Worm (Caenorhabditis elegans) whole organism, L2 larva: ENCODE measurements around the gene K02A6.1.
A peak's percentile ranks its signal among the peaks of the same experiment; 100 is the strongest.

Source experiments
- C34F6.9 ChIP-seq: fragments of 150-350 bp; optimal IDR thresholded peaks from 2 replicates; lab custom pipeline; 2014; ENCODE audit warnings: missing biosample characterization, missing genetic modification characterization
- F13H6.1 ChIP-seq: sonication (generic microtip); optimal IDR thresholded peaks from 2 replicates; lab custom pipeline; 2016; ENCODE audit warnings: missing genetic modification characterization, missing compliant biosample characterization
- R02D3.7 ChIP-seq: fragments of 150-350 bp; optimal IDR thresholded peaks from 2 replicates; lab custom pipeline; 2014; ENCODE audit warnings: missing biosample characterization, missing genetic modification characterization
- Y55F3AM.14 ChIP-seq: fragments of 200-800 bp; sonication (Bioruptor generic); optimal IDR thresholded peaks from 2 replicates; lab custom pipeline; 2018; ENCODE audit warnings: mild to moderate bottlenecking, missing genetic modification characterization, missing compliant biosample characterization
- ZK546.5 ChIP-seq: sonication (generic microtip); optimal IDR thresholded peaks from 2 replicates; lab custom pipeline; 2017; ENCODE audit warnings: missing biosample characterization, missing genetic modification characterization
- alr-1 ChIP-seq: fragments of 150-350 bp; optimal IDR thresholded peaks from 2 replicates; lab custom pipeline; 2014; ENCODE audit warnings: missing biosample characterization, missing genetic modification characterization
- aly-2 ChIP-seq: fragments of 150-350 bp; optimal IDR thresholded peaks from 2 replicates; lab custom pipeline; 2014; ENCODE audit warnings: missing biosample characterization, missing genetic modification characterization
- ama-1 ChIP-seq: fragments of 150-350 bp; optimal IDR thresholded peaks from 2 replicates; lab custom pipeline; 2018; ENCODE audit warnings: inconsistent platforms
- blmp-1 ChIP-seq: sonication (generic microtip); optimal IDR thresholded peaks from 2 replicates; lab custom pipeline; 2017; ENCODE audit warnings: missing genetic modification characterization, mild to moderate bottlenecking, missing compliant biosample characterization, antibody characterized with exemption, moderate library complexity; ENCODE audit not compliant: insufficient read depth
- ceh-16 ChIP-seq: fragments of 150-350 bp; optimal IDR thresholded peaks from 2 replicates; lab custom pipeline; 2014; ENCODE audit warnings: missing biosample characterization, missing genetic modification characterization
- ceh-82 ChIP-seq: fragments of 150-350 bp; optimal IDR thresholded peaks from 2 replicates; lab custom pipeline; 2014; ENCODE audit warnings: missing biosample characterization, missing genetic modification characterization
- crh-2 ChIP-seq: sonication (generic microtip); optimal IDR thresholded peaks from 2 replicates; lab custom pipeline; 2017; ENCODE audit warnings: missing biosample characterization, missing genetic modification characterization
- dmd-4 ChIP-seq: sonication (generic microtip); optimal IDR thresholded peaks from 2 replicates; lab custom pipeline; 2017; ENCODE audit warnings: missing biosample characterization, missing genetic modification characterization
- egl-27 ChIP-seq: sonication (generic microtip); optimal IDR thresholded peaks from 3 replicates; lab custom pipeline; 2017; ENCODE audit warnings: missing biosample characterization, missing genetic modification reagents, missing genetic modification characterization
- elt-1 ChIP-seq: fragments of 150-350 bp; optimal IDR thresholded peaks from 2 replicates; lab custom pipeline; 2014; ENCODE audit warnings: missing biosample characterization, missing genetic modification characterization
- elt-3 ChIP-seq: sonication (generic microtip); optimal IDR thresholded peaks from 2 replicates; lab custom pipeline; 2017; ENCODE audit warnings: missing biosample characterization, missing genetic modification characterization
- fos-1 ChIP-seq: fragments of 150-350 bp; optimal IDR thresholded peaks from 2 replicates; lab custom pipeline; 2014; ENCODE audit warnings: missing biosample characterization, missing genetic modification characterization
- gmeb-1 ChIP-seq: fragments of 150-350 bp; optimal IDR thresholded peaks from 2 replicates; lab custom pipeline; 2014; ENCODE audit warnings: missing biosample characterization, missing genetic modification characterization
- lin-11 ChIP-seq: fragments of 150-350 bp; sonication (generic microtip); optimal IDR thresholded peaks from 2 replicates; lab custom pipeline; 2014; ENCODE audit warnings: missing biosample characterization, missing genetic modification characterization, inconsistent platforms, mixed read lengths
- lin-13 ChIP-seq: fragments of 150-350 bp; optimal IDR thresholded peaks from 2 replicates; lab custom pipeline; 2014; ENCODE audit warnings: missing biosample characterization, missing genetic modification reagents, missing genetic modification characterization
- lin-39 ChIP-seq: fragments of 150-350 bp; optimal IDR thresholded peaks from 2 replicates; lab custom pipeline; 2014; ENCODE audit warnings: missing biosample characterization, missing genetic modification reagents, missing genetic modification characterization
- lsy-2 ChIP-seq, 2 experiments: fragments of 150-350 bp in 1 of 2; sonication (generic microtip) in 1 of 2; optimal IDR thresholded peaks; 2 replicates each; lab custom pipeline; 2014 to 2017; ENCODE audit warnings: missing biosample characterization in 2 of 2, missing genetic modification characterization in 2 of 2
- mab-5 ChIP-seq: fragments of 150-350 bp; optimal IDR thresholded peaks from 2 replicates; lab custom pipeline; 2014; ENCODE audit warnings: missing biosample characterization, missing genetic modification characterization
- mbf-1 ChIP-seq: sonication (generic microtip); optimal IDR thresholded peaks from 2 replicates; lab custom pipeline; 2017; ENCODE audit warnings: missing biosample characterization, missing genetic modification characterization
- mdl-1 ChIP-seq, 2 experiments: fragments of 150-350 bp in 1 of 2; sonication (generic microtip) in 1 of 2; optimal IDR thresholded peaks; 2 replicates each; lab custom pipeline; 2017; ENCODE audit warnings: missing biosample characterization in 2 of 2, missing genetic modification characterization in 2 of 2
- nhr-10 ChIP-seq: sonication (generic microtip); optimal IDR thresholded peaks from 2 replicates; lab custom pipeline; 2017; ENCODE audit warnings: missing biosample characterization, missing genetic modification characterization
- nhr-11 ChIP-seq: fragments of 150-350 bp; optimal IDR thresholded peaks from 2 replicates; lab custom pipeline; 2014; ENCODE audit warnings: missing biosample characterization, missing genetic modification characterization
- nhr-12 ChIP-seq: fragments of 150-350 bp; optimal IDR thresholded peaks from 2 replicates; lab custom pipeline; 2014; ENCODE audit warnings: missing biosample characterization, missing genetic modification characterization
- nhr-129 ChIP-seq: fragments of 150-350 bp; optimal IDR thresholded peaks from 2 replicates; lab custom pipeline; 2014; ENCODE audit warnings: missing biosample characterization, missing genetic modification characterization
- nhr-21 ChIP-seq: fragments of 150-350 bp; optimal IDR thresholded peaks from 2 replicates; lab custom pipeline; 2014; ENCODE audit warnings: missing biosample characterization, missing genetic modification characterization
- nhr-23 ChIP-seq: fragments of 150-350 bp; optimal IDR thresholded peaks from 2 replicates; lab custom pipeline; 2014; ENCODE audit warnings: missing biosample characterization, missing genetic modification reagents, missing genetic modification characterization
- nhr-237 ChIP-seq: fragments of 150-350 bp; optimal IDR thresholded peaks from 2 replicates; lab custom pipeline; 2014; ENCODE audit warnings: missing biosample characterization, missing genetic modification characterization
- nhr-25 ChIP-seq: fragments of 150-350 bp; sonication (generic microtip); optimal IDR thresholded peaks from 3 replicates; lab custom pipeline; 2014; ENCODE audit warnings: missing biosample characterization, missing genetic modification characterization
- nhr-6 ChIP-seq: fragments of 150-350 bp; optimal IDR thresholded peaks from 2 replicates; lab custom pipeline; 2014; ENCODE audit warnings: missing biosample characterization, missing genetic modification characterization
- nhr-77 ChIP-seq: fragments of 150-350 bp; optimal IDR thresholded peaks from 2 replicates; lab custom pipeline; 2014; ENCODE audit warnings: missing biosample characterization, missing genetic modification characterization
- peb-1 ChIP-seq: fragments of 150-350 bp; optimal IDR thresholded peaks from 2 replicates; lab custom pipeline; 2014; ENCODE audit warnings: missing biosample characterization, missing genetic modification characterization
- sem-4 ChIP-seq: fragments of 150-350 bp; optimal IDR thresholded peaks from 2 replicates; lab custom pipeline; 2014; ENCODE audit warnings: missing biosample characterization, missing genetic modification reagents, missing genetic modification characterization
- skn-1 ChIP-seq: sonication (generic microtip); optimal IDR thresholded peaks from 2 replicates; lab custom pipeline; 2017; ENCODE audit warnings: missing biosample characterization, missing genetic modification characterization
- sma-3 ChIP-seq: sonication (generic microtip); optimal IDR thresholded peaks from 2 replicates; lab custom pipeline; 2016; ENCODE audit warnings: missing genetic modification reagents, missing genetic modification characterization, missing compliant biosample characterization
- sma-9 ChIP-seq, 2 experiments: fragments of 150-350 bp in 1 of 2; sonication (generic microtip) in 1 of 2; optimal IDR thresholded peaks; 2 replicates each; lab custom pipeline; 2014 to 2016; ENCODE audit warnings: missing genetic modification characterization in 2 of 2, mild to moderate bottlenecking in 1 of 2, missing biosample characterization in 1 of 2, missing compliant biosample characterization in 1 of 2, missing genetic modification reagents in 1 of 2, moderate library complexity in 1 of 2
- snpc-4 ChIP-seq: fragments of 150-350 bp; optimal IDR thresholded peaks from 2 replicates; lab custom pipeline; 2014; ENCODE audit warnings: missing biosample characterization, missing genetic modification characterization
- unc-39 ChIP-seq: fragments of 150-350 bp; optimal IDR thresholded peaks from 2 replicates; lab custom pipeline; 2014; ENCODE audit warnings: missing biosample characterization, missing genetic modification characterization
- unc-55 ChIP-seq: fragments of 150-350 bp; sonication (generic microtip); optimal IDR thresholded peaks from 3 replicates; lab custom pipeline; 2014; ENCODE audit warnings: missing biosample characterization, missing genetic modification reagents, missing genetic modification characterization
- unc-62 ChIP-seq: fragments of 150-350 bp; optimal IDR thresholded peaks from 2 replicates; lab custom pipeline; 2014; ENCODE audit warnings: missing biosample characterization, missing genetic modification reagents, missing genetic modification characterization
- zag-1 ChIP-seq: fragments of 150-350 bp; optimal IDR thresholded peaks from 2 replicates; lab custom pipeline; 2014; ENCODE audit warnings: missing biosample characterization, missing genetic modification characterization
- ztf-1 ChIP-seq: fragments of 200-800 bp; sonication (Bioruptor generic); conservative IDR thresholded peaks from 2 replicates; pipeline ENCODE4 v1.3.6; 2022; ENCODE audit warnings: missing genetic modification characterization, missing compliant biosample characterization
- ztf-11 ChIP-seq: sonication (generic microtip); optimal IDR thresholded peaks from 2 replicates; lab custom pipeline; 2017; ENCODE audit warnings: missing biosample characterization, missing genetic modification characterization
- ztf-4 ChIP-seq: fragments of 150-350 bp; optimal IDR thresholded peaks from 2 replicates; lab custom pipeline; 2014; ENCODE audit warnings: missing biosample characterization, missing genetic modification characterization

K02A6.1 gene

DNA sequence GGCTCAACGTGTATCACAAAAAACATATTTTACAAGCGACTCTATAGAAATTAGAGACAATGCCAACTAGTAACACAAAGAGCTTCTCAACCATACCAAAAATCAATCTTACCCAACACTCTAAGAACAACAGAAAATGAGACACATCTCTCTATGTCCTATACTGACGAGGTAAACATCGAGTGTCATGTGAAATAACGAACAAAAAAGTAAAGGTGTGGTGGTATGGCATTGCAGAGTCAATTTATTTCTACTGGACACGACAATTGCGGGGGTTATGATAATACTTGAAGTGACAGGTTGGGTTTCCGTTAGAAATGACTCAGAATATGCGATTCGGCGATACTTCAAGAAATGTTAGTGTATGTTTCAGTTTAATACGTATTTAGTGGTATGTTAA, 17.0 kb downstream of the K02A6.1 start:
- TF ChIP-seq ceh-82 (tag; lab: Kevin White, UChicago) (no peak), nhr-129 (tag; lab: Kevin White, UChicago) (peak; percentile 61), nhr-77 (tag; lab: Kevin White, UChicago) (no peak), fos-1 (peak; percentile 2), aly-2 (tag; lab: Kevin White, UChicago) (no peak), sma-9 (GFP tag; optimal IDR thresholded peaks at IDR 0.05; lab: Kevin White, UChicago) (peak; percentile 39), sma-9 (tag; optimal IDR thresholded peaks at IDR 0.05; lab: Kevin White, UChicago) (no peak)

DNA sequence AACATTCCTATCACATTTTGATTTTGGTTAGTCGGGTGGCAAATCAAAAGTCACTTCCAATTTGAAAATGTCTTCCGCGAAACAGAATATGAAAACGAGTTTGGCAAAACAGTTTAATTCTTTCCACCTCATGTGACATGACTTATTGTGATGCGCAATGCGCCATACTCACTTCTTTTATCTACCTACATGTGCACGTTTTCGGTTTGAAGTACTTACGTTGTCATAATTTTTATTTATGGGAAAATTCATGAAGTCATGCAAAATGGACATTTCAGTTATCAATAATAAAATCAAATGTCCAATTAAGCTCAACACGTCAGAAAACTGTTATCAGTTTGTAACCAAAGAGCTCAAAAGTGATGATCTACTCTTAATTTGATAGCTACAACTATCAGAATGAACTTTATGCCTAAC, 19.1 kb downstream of the K02A6.1 start:
- TF ChIP-seq nhr-6 (tag; lab: Kevin White, UChicago), result peak; percentile 17
- no peak for TF ChIP-seq ama-1 (lab: Kevin White, UChicago)
- TF ChIP-seq egl-27 (tag; lab: Kevin White, UChicago), result no peak
- no peak for TF ChIP-seq elt-1 (tag; lab: Kevin White, UChicago)
- no peak for TF ChIP-seq ceh-82 (tag; lab: Kevin White, UChicago)
- no peak for TF ChIP-seq F13H6.1 (tag; lab: Kevin White, UChicago)
- TF ChIP-seq unc-39 (tag; lab: Kevin White, UChicago), result no peak
- TF ChIP-seq nhr-25 (tag; lab: Kevin White, UChicago), result peak; percentile 65
- no peak for TF ChIP-seq nhr-77 (tag; lab: Kevin White, UChicago)
- no peak for TF ChIP-seq lsy-2 (tag; optimal IDR thresholded peaks at IDR 0.05; lab: Kevin White, UChicago)
- no peak for TF ChIP-seq nhr-23
- no peak for TF ChIP-seq nhr-21 (tag; lab: Kevin White, UChicago)
- no peak for TF ChIP-seq nhr-10 (tag; lab: Kevin White, UChicago)
- TF ChIP-seq nhr-12 (tag; lab: Kevin White, UChicago), result no peak
- peak; percentile 50 for TF ChIP-seq sma-3 (GFP tag; lab: Kevin White, UChicago)
- TF ChIP-seq crh-2, result peak; percentile 23
- TF ChIP-seq R02D3.7, result no peak
- TF ChIP-seq fos-1, result peak; percentile 50
- TF ChIP-seq zag-1 (tag; lab: Kevin White, UChicago), result no peak
- no peak for TF ChIP-seq nhr-237 (tag; lab: Kevin White, UChicago)
- no peak for TF ChIP-seq dmd-4 (tag; lab: Kevin White, UChicago)
- TF ChIP-seq lin-13 (GFP tag; lab: Kevin White, UChicago), result no peak
- TF ChIP-seq aly-2 (tag; lab: Kevin White, UChicago), result no peak
- TF ChIP-seq blmp-1 (tag; lab: Kevin White, UChicago), result no peak
- TF ChIP-seq ceh-16 (tag; lab: Kevin White, UChicago), result no peak
- no peak for TF ChIP-seq unc-55
- TF ChIP-seq ztf-11, result no peak
- TF ChIP-seq mab-5, result no peak
- TF ChIP-seq unc-62 (GFP tag; lab: Kevin White, UChicago), result no peak
- no peak for TF ChIP-seq alr-1 (tag; lab: Kevin White, UChicago)
- TF ChIP-seq gmeb-1, result peak; percentile 55
- peak; percentile 8 for TF ChIP-seq C34F6.9 (tag; lab: Kevin White, UChicago)
- TF ChIP-seq sma-9 (GFP tag; optimal IDR thresholded peaks at IDR 0.05; lab: Kevin White, UChicago), result no peak
- no peak for TF ChIP-seq sma-9 (tag; optimal IDR thresholded peaks at IDR 0.05; lab: Kevin White, UChicago)
- TF ChIP-seq ZK546.5 (tag; lab: Kevin White, UChicago), result no peak
- no peak for TF ChIP-seq Y55F3AM.14 (GFP tag; lab: Kevin White, UChicago)
- no peak for TF ChIP-seq mdl-1 (tag; optimal IDR thresholded peaks at IDR 0.05; lab: Kevin White, UChicago)
- no peak for TF ChIP-seq mbf-1 (tag; lab: Kevin White, UChicago)
- TF ChIP-seq snpc-4, result no peak
- TF ChIP-seq elt-3 (tag; lab: Kevin White, UChicago), result no peak
- TF ChIP-seq lin-11, result no peak
- no peak for TF ChIP-seq peb-1 (tag; lab: Kevin White, UChicago)
- TF ChIP-seq ztf-1 (GFP tag; lab: Robert Waterston, UW), result no peak
- TF ChIP-seq skn-1 (tag; lab: Kevin White, UChicago), result no peak
- TF ChIP-seq nhr-11 (tag; lab: Kevin White, UChicago), result no peak
- TF ChIP-seq sem-4 (tag; lab: Kevin White, UChicago), result no peak
- no peak for TF ChIP-seq lin-39 (tag; lab: Kevin White, UChicago)
- peak; percentile 68 for TF ChIP-seq nhr-129 (tag; lab: Kevin White, UChicago)
- no peak for TF ChIP-seq ztf-4 (tag; lab: Kevin White, UChicago)
- TF ChIP-seq, all 48 proteins: peak for 8
